Fruit fly (Drosophila melanogaster) whole organism, pupa: ENCODE measurements around the gene CG6830.

Experiments
- CG10348 ChIP-seq: fragments of 200-800 bp; sonication (Bioruptor generic); IDR thresholded peaks from 2 replicates; pipeline ENCODE4 v1.3.6; 2022; ENCODE audit warnings: missing biosample characterization, missing genetic modification characterization
- CG4496 ChIP-seq: fragments of 200-800 bp; sonication (Bioruptor generic); IDR thresholded peaks from 3 replicates; pipeline ENCODE4 v1.3.6; 2022; ENCODE audit warnings: missing biosample characterization, missing genetic modification characterization
- CG8301 ChIP-seq: fragments of 200-800 bp; sonication (Bioruptor generic); optimal IDR thresholded peaks from 2 replicates; lab custom pipeline; 2018; ENCODE audit warnings: missing biosample characterization, mild to moderate bottlenecking, missing genetic modification characterization
- Ets98B ChIP-seq: fragments of 200-800 bp; sonication (Bioruptor generic); IDR thresholded peaks from 2 replicates; pipeline ENCODE4 v1.3.6; 2022; ENCODE audit warnings: missing biosample characterization, missing genetic modification characterization
- Pif1B ChIP-seq: fragments of 200-800 bp; sonication (Bioruptor generic); optimal IDR thresholded peaks from 3 replicates; lab custom pipeline; 2016; ENCODE audit warnings: missing biosample characterization, missing genetic modification characterization
- fd96Ca ChIP-seq: fragments of 200-800 bp; sonication (Bioruptor generic); IDR thresholded peaks from 3 replicates; pipeline ENCODE4 v1.3.6; 2022; ENCODE audit warnings: missing biosample characterization, missing genetic modification characterization
- gl ChIP-seq: fragments of 200-800 bp; sonication (Bioruptor generic); optimal IDR thresholded peaks from 2 replicates; lab custom pipeline; 2018; ENCODE audit warnings: missing biosample characterization, mild to moderate bottlenecking, missing genetic modification characterization

dm6 chr3R:11648356-11649355, 35.5 kb downstream of the CG6830 start:
- TF ChIP-seq CG8301: no peak
- TF ChIP-seq gl: no peak
- no peak for TF ChIP-seq Pif1B (GFP tag; lab: Kevin White, UChicago)
- TF ChIP-seq CG4496 (GFP tag; lab: Robert Waterston, UW): no peak
- TF ChIP-seq Ets98B (GFP tag; lab: Robert Waterston, UW): no peak
- 0 out of 3 replicates have a peak, but pooled peaks have one; percentile 9 for TF ChIP-seq fd96Ca (GFP tag; lab: Robert Waterston, UW)
- TF ChIP-seq CG10348: no peak
